Worm (Caenorhabditis elegans) whole organism, midembryonic: ENCODE results near the gene abf-3.
"Not testable (repeated sequence)": the region's sequence is repeated elsewhere in the genome, so short reads cannot be mapped to it uniquely, and the experiment has no call there.

ENCODE experiments used
- T22C8.4 ChIP-seq: fragments of 200-800 bp; sonication (Bioruptor generic); IDR thresholded peaks from 2 replicates; pipeline ENCODE4 v1.3.6; 2022; ENCODE audit warnings: missing genetic modification characterization, missing compliant biosample characterization
- cog-1 ChIP-seq: sonication (generic microtip); optimal IDR thresholded peaks from 2 replicates; lab custom pipeline; 2016; ENCODE audit warnings: missing genetic modification characterization, missing compliant biosample characterization
- flt-1 ChIP-seq: fragments of 200-800 bp; sonication (Bioruptor generic); IDR thresholded peaks from 2 replicates; pipeline ENCODE4 v1.3.6; 2022; ENCODE audit warnings: missing genetic modification characterization, missing compliant biosample characterization
- klf-2 ChIP-seq: fragments of 200-800 bp; sonication (Bioruptor generic); conservative IDR thresholded peaks from 2 replicates; pipeline ENCODE4 v1.3.6; 2022; ENCODE audit warnings: missing genetic modification reagents, missing genetic modification characterization, missing compliant biosample characterization
- med-1 ChIP-seq: sonication (generic microtip); optimal IDR thresholded peaks from 2 replicates; lab custom pipeline; 2017; ENCODE audit warnings: missing genetic modification characterization, mild to moderate bottlenecking, missing compliant biosample characterization, antibody characterized with exemption, missing genetic modification reagents; ENCODE audit not compliant: insufficient read depth
- ref-1 ChIP-seq: fragments of 200-800 bp; sonication (Bioruptor generic); conservative IDR thresholded peaks from 2 replicates; pipeline ENCODE4 v1.3.6; 2022; ENCODE audit warnings: missing genetic modification reagents, missing genetic modification characterization, missing compliant biosample characterization
- tab-1 ChIP-seq: fragments of 200-800 bp; sonication (Bioruptor generic); IDR thresholded peaks from 2 replicates; pipeline ENCODE4 v1.3.6; 2022; ENCODE audit warnings: missing genetic modification characterization, missing compliant biosample characterization
- ztf-23 ChIP-seq: fragments of 200-800 bp; sonication (Bioruptor generic); IDR thresholded peaks from 2 replicates; pipeline ENCODE4 v1.3.6; 2022; ENCODE audit warnings: missing genetic modification reagents, missing genetic modification characterization, missing compliant biosample characterization
- ztf-29 ChIP-seq: fragments of 200-800 bp; sonication (Bioruptor generic); IDR thresholded peaks from 2 replicates; pipeline ENCODE4 v1.3.6; 2022; ENCODE audit warnings: missing genetic modification reagents, missing genetic modification characterization, missing compliant biosample characterization

The abf-3 gene

ce11 chrV:15831586-15831985 lies 13.9 kb upstream of the abf-3 start, which contains the start of gene srbc-56:
TSS of gene srbc-56 (minus strand) at chrV:15831686.
- TF ChIP-seq cog-1 (tag; lab: Kevin White, UChicago): no peak
- TF ChIP-seq klf-2 (GFP tag; lab: Robert Waterston, UW): no peak
- TF ChIP-seq ref-1: no peak
- no peak for TF ChIP-seq ztf-23 (GFP tag; lab: Robert Waterston, UW)
- TF ChIP-seq ztf-29 (GFP tag; lab: Robert Waterston, UW): no peak
- TF ChIP-seq tab-1 (GFP tag; lab: Robert Waterston, UW): no peak
- TF ChIP-seq T22C8.4 (GFP tag; lab: Robert Waterston, UW): no peak
- TF ChIP-seq med-1 (GFP tag; lab: Kevin White, UChicago): no peak
- no peak for TF ChIP-seq flt-1 (GFP tag; lab: Robert Waterston, UW)

ce11 chrV:15829907-15830306 lies 12.3 kb upstream of the abf-3 start, which contains the start of gene srbc-55:
TSS of gene srbc-55 (minus strand) at chrV:15830007.
- no peak for TF ChIP-seq cog-1 (tag; lab: Kevin White, UChicago)

ce11 chrV:15826110-15826509 lies 8.5 kb upstream of the abf-3 start, which contains the start of gene srbc-51:
TSS of gene srbc-51 (plus strand) at chrV:15826410.
- TF ChIP-seq med-1 (GFP tag; lab: Kevin White, UChicago) (no peak), klf-2 (GFP tag; lab: Robert Waterston, UW) (no peak), ztf-29 (GFP tag; lab: Robert Waterston, UW) (no peak), flt-1 (GFP tag; lab: Robert Waterston, UW) (no peak), cog-1 (tag; lab: Kevin White, UChicago) (no peak)

- TF ChIP-seq flt-1 (GFP tag; lab: Robert Waterston, UW): no peak
- no peak for TF ChIP-seq ref-1
- no peak for TF ChIP-seq T22C8.4 (GFP tag; lab: Robert Waterston, UW)
- TF ChIP-seq ztf-29 (GFP tag; lab: Robert Waterston, UW): no peak
- no peak for TF ChIP-seq klf-2 (GFP tag; lab: Robert Waterston, UW)
Observed at ce11 chrV:15824866-15825265, 7.2 kb upstream of the abf-3 start, which contains the start of gene srbc-50. TSS of gene srbc-50 (minus strand) at chrV:15824966.

- no peak for TF ChIP-seq T22C8.4 (GFP tag; lab: Robert Waterston, UW)
- no peak for TF ChIP-seq med-1 (GFP tag; lab: Kevin White, UChicago)
- no peak for TF ChIP-seq ztf-23 (GFP tag; lab: Robert Waterston, UW)
- TF ChIP-seq klf-2 (GFP tag; lab: Robert Waterston, UW): no peak
- no peak for TF ChIP-seq flt-1 (GFP tag; lab: Robert Waterston, UW)
- TF ChIP-seq ztf-29 (GFP tag; lab: Robert Waterston, UW): no peak
- no peak for TF ChIP-seq cog-1 (tag; lab: Kevin White, UChicago)
- TF ChIP-seq ref-1: no peak
- no peak for TF ChIP-seq tab-1 (GFP tag; lab: Robert Waterston, UW)
Observed at ce11 chrV:15821398-15821797, 3.8 kb upstream of the abf-3 start, which contains the start of gene srbc-49. TSS of gene srbc-49 (plus strand) at chrV:15821698.

ce11 chrV:15819983-15820382 lies 2.3 kb upstream of the abf-3 start, which contains the start of gene srbc-48:
TSS of gene srbc-48 (plus strand) at chrV:15820283.
- TF ChIP-seq cog-1 (tag; lab: Kevin White, UChicago): no peak
- TF ChIP-seq T22C8.4 (GFP tag; lab: Robert Waterston, UW): no peak
- TF ChIP-seq ztf-23 (GFP tag; lab: Robert Waterston, UW): no peak
- no peak for TF ChIP-seq med-1 (GFP tag; lab: Kevin White, UChicago)
- no peak for TF ChIP-seq flt-1 (GFP tag; lab: Robert Waterston, UW)
- no peak for TF ChIP-seq ref-1
- no peak for TF ChIP-seq ztf-29 (GFP tag; lab: Robert Waterston, UW)
- no peak for TF ChIP-seq tab-1 (GFP tag; lab: Robert Waterston, UW)
- no peak for TF ChIP-seq klf-2 (GFP tag; lab: Robert Waterston, UW)

- TF ChIP-seq tab-1 (GFP tag; lab: Robert Waterston, UW) (no peak), flt-1 (GFP tag; lab: Robert Waterston, UW) (no peak), T22C8.4 (GFP tag; lab: Robert Waterston, UW) (no peak), med-1 (GFP tag; lab: Kevin White, UChicago) (no peak), cog-1 (tag; lab: Kevin White, UChicago) (no peak), klf-2 (GFP tag; lab: Robert Waterston, UW) (no peak), ref-1 (no peak), ztf-23 (GFP tag; lab: Robert Waterston, UW) (no peak), ztf-29 (GFP tag; lab: Robert Waterston, UW) (no peak)
Observed at ce11 chrV:15815962-15816432, 1.6 kb downstream of the abf-3 start, which contains the start of the genes fbxa-69 and F54B8.4. TSS of gene fbxa-69 (minus strand) at chrV:15815971. TSS of gene F54B8.4 (plus strand) at chrV:15816382.

- not testable (repeated sequence) for TF ChIP-seq ztf-23 (GFP tag; lab: Robert Waterston, UW); ref-1; med-1 (GFP tag; lab: Kevin White, UChicago)
Observed at ce11 chrV:15811982-15812381, 5.7 kb downstream of the abf-3 start, which contains the start of gene nhr-282. TSS of gene nhr-282 (plus strand) at chrV:15812282.

- no peak for TF ChIP-seq ztf-29 (GFP tag; lab: Robert Waterston, UW)
- TF ChIP-seq tab-1 (GFP tag; lab: Robert Waterston, UW): no peak
- TF ChIP-seq T22C8.4 (GFP tag; lab: Robert Waterston, UW): no peak
- no peak for TF ChIP-seq med-1 (GFP tag; lab: Kevin White, UChicago)
- no peak for TF ChIP-seq ref-1
- TF ChIP-seq flt-1 (GFP tag; lab: Robert Waterston, UW): no peak
- no peak for TF ChIP-seq ztf-23 (GFP tag; lab: Robert Waterston, UW)
- no peak for TF ChIP-seq klf-2 (GFP tag; lab: Robert Waterston, UW)
- TF ChIP-seq cog-1 (tag; lab: Kevin White, UChicago): no peak
Observed at ce11 chrV:15810446-15810845, 7.2 kb downstream of the abf-3 start, which contains the start of gene F54B8.1. TSS of gene F54B8.1 (plus strand) at chrV:15810746.
